Worm (Caenorhabditis elegans) whole organism, late embryonic: ENCODE data around the gene best-19.

Experiments used
- ceh-6 ChIP-seq: fragments of 200-800 bp; sonication (Bioruptor generic); optimal IDR thresholded peaks from 2 replicates; lab custom pipeline; 2018; ENCODE audit warnings: mild to moderate bottlenecking, missing genetic modification characterization, missing compliant biosample characterization
- elt-2 ChIP-seq: sonication (generic microtip); optimal IDR thresholded peaks from 2 replicates; lab custom pipeline; 2016; ENCODE audit warnings: missing genetic modification reagents, missing genetic modification characterization, missing compliant biosample characterization
- ets-4 ChIP-seq: sonication (generic microtip); optimal IDR thresholded peaks from 2 replicates; lab custom pipeline; 2016; ENCODE audit warnings: missing genetic modification characterization, missing compliant biosample characterization
- fkh-10 ChIP-seq: fragments of 150-350 bp; optimal IDR thresholded peaks from 2 replicates; lab custom pipeline; 2014; ENCODE audit warnings: missing biosample characterization, missing genetic modification reagents, missing genetic modification characterization
- hlh-13 ChIP-seq: fragments of 200-800 bp; sonication (Bioruptor generic); optimal IDR thresholded peaks from 2 replicates; lab custom pipeline; 2018; ENCODE audit warnings: mild to moderate bottlenecking, missing genetic modification characterization, missing compliant biosample characterization
- hlh-8 ChIP-seq: sonication (generic microtip); optimal IDR thresholded peaks from 2 replicates; lab custom pipeline; 2016; ENCODE audit warnings: missing genotype, missing genetic modification characterization, missing compliant biosample characterization
- pha-4 ChIP-seq: fragments of 150-350 bp; optimal IDR thresholded peaks from 2 replicates; lab custom pipeline; 2018; ENCODE audit warnings: missing biosample characterization, missing genetic modification reagents, missing genetic modification characterization
- rnt-1 ChIP-seq: sonication (generic microtip); optimal IDR thresholded peaks from 2 replicates; lab custom pipeline; 2016; ENCODE audit warnings: missing genetic modification characterization, missing compliant biosample characterization

ce11 chrIV:326564-327070 is 43.2 kb downstream of the best-19 start, which contains the start of gene col-101:
- no peak for TF ChIP-seq fkh-10
- no peak for TF ChIP-seq ceh-6
- TF ChIP-seq ets-4 (tag; lab: Kevin White, UChicago), result no peak
- no peak for TF ChIP-seq pha-4 (tag; lab: Kevin White, UChicago)
- TF ChIP-seq hlh-8, result no peak
- no peak for TF ChIP-seq rnt-1 (tag; lab: Kevin White, UChicago)
- no peak for TF ChIP-seq elt-2 (tag; lab: Kevin White, UChicago)
- no peak for TF ChIP-seq hlh-13 (GFP tag; lab: Kevin White, UChicago)
